Fruit fly (Drosophila melanogaster) whole organism, pupa: ENCODE data around the gene CG11790.
A peak's percentile ranks its signal among the peaks of the same experiment; 100 is the strongest.

Source experiments
- CG10348 ChIP-seq: fragments of 200-800 bp; sonication (Bioruptor generic); IDR thresholded peaks from 2 replicates; pipeline ENCODE4 v1.3.6; 2022; ENCODE audit warnings: missing biosample characterization, missing genetic modification characterization
- CG12605 ChIP-seq: fragments of 200-800 bp; sonication (Bioruptor generic); IDR thresholded peaks from 2 replicates; pipeline ENCODE4 v1.3.6; 2022; ENCODE audit warnings: missing biosample characterization, missing genetic modification characterization
- CG13204 ChIP-seq: fragments of 200-800 bp; sonication (Bioruptor generic); optimal IDR thresholded peaks from 2 replicates; lab custom pipeline; 2018; ENCODE audit warnings: missing biosample characterization, mild to moderate bottlenecking, missing genetic modification characterization, moderate library complexity
- CG14655 ChIP-seq: fragments of 200-800 bp; sonication (Bioruptor generic); optimal IDR thresholded peaks from 3 replicates; lab custom pipeline; 2017; ENCODE audit warnings: mild to moderate bottlenecking, missing biosample characterization, missing genetic modification reagents, missing genetic modification characterization
- CG15710 ChIP-seq: fragments of 200-800 bp; sonication (Bioruptor generic); optimal IDR thresholded peaks from 2 replicates; lab custom pipeline; 2018; ENCODE audit warnings: missing biosample characterization, mild to moderate bottlenecking, missing genetic modification characterization, moderate library complexity
- CG17806 ChIP-seq: fragments of 200-800 bp; sonication (Bioruptor generic); optimal IDR thresholded peaks from 2 replicates; lab custom pipeline; 2018; ENCODE audit warnings: missing biosample characterization, mild to moderate bottlenecking, missing genetic modification characterization, moderate library complexity
- CG32121 ChIP-seq: fragments of 200-800 bp; sonication (Bioruptor generic); IDR thresholded peaks from 2 replicates; pipeline ENCODE4 v1.3.6; 2022; ENCODE audit warnings: missing biosample characterization, missing genetic modification characterization
- CG34367 ChIP-seq: fragments of 200-800 bp; sonication (Bioruptor generic); optimal IDR thresholded peaks from 2 replicates; lab custom pipeline; 2018; ENCODE audit warnings: missing biosample characterization, mild to moderate bottlenecking, missing genetic modification characterization
- CG4496 ChIP-seq: fragments of 200-800 bp; sonication (Bioruptor generic); IDR thresholded peaks from 3 replicates; pipeline ENCODE4 v1.3.6; 2022; ENCODE audit warnings: missing biosample characterization, missing genetic modification characterization
- CG8159 ChIP-seq: fragments of 200-800 bp; sonication (Bioruptor generic); optimal IDR thresholded peaks from 3 replicates; lab custom pipeline; 2018; ENCODE audit warnings: missing biosample characterization, mild to moderate bottlenecking, missing genetic modification characterization, moderate library complexity
- CG8301 ChIP-seq: fragments of 200-800 bp; sonication (Bioruptor generic); optimal IDR thresholded peaks from 2 replicates; lab custom pipeline; 2018; ENCODE audit warnings: missing biosample characterization, mild to moderate bottlenecking, missing genetic modification characterization
- CG9948 ChIP-seq: fragments of 200-800 bp; sonication (Bioruptor generic); optimal IDR thresholded peaks from 2 replicates; lab custom pipeline; 2018; ENCODE audit warnings: missing biosample characterization, mild to moderate bottlenecking, missing genetic modification characterization, moderate library complexity
- D1 ChIP-seq: fragments of 200-800 bp; sonication (Bioruptor generic); optimal IDR thresholded peaks from 2 replicates; lab custom pipeline; 2018; ENCODE audit warnings: missing biosample characterization, mild to moderate bottlenecking, missing genetic modification characterization, moderate library complexity
- EcR ChIP-seq: fragments of 200-800 bp; sonication (Bioruptor generic); optimal IDR thresholded peaks from 3 replicates; lab custom pipeline; 2019; ENCODE audit warnings: missing biosample characterization, missing genetic modification characterization, mild to moderate bottlenecking, moderate library complexity, missing genetic modification reagents
- Ets98B ChIP-seq: fragments of 200-800 bp; sonication (Bioruptor generic); IDR thresholded peaks from 2 replicates; pipeline ENCODE4 v1.3.6; 2022; ENCODE audit warnings: missing biosample characterization, missing genetic modification characterization
- Pif1A ChIP-seq: fragments of 200-800 bp; sonication (Bioruptor generic); optimal IDR thresholded peaks from 3 replicates; lab custom pipeline; 2016; ENCODE audit warnings: missing biosample characterization, missing genetic modification characterization
- Pif1B ChIP-seq: fragments of 200-800 bp; sonication (Bioruptor generic); optimal IDR thresholded peaks from 3 replicates; lab custom pipeline; 2016; ENCODE audit warnings: missing biosample characterization, missing genetic modification characterization
- Snoo ChIP-seq: fragments of 200-800 bp; sonication (Bioruptor generic); optimal IDR thresholded peaks from 3 replicates; lab custom pipeline; 2017; ENCODE audit warnings: missing biosample characterization, mild to moderate bottlenecking, missing genetic modification characterization, inconsistent platforms
- fd96Ca ChIP-seq: fragments of 200-800 bp; sonication (Bioruptor generic); IDR thresholded peaks from 3 replicates; pipeline ENCODE4 v1.3.6; 2022; ENCODE audit warnings: missing biosample characterization, missing genetic modification characterization
- gl ChIP-seq: fragments of 200-800 bp; sonication (Bioruptor generic); optimal IDR thresholded peaks from 2 replicates; lab custom pipeline; 2018; ENCODE audit warnings: missing biosample characterization, mild to moderate bottlenecking, missing genetic modification characterization
- rn ChIP-seq: fragments of 200-800 bp; sonication (Bioruptor generic); IDR thresholded peaks from 2 replicates; pipeline ENCODE4 v1.3.6; 2022; ENCODE audit warnings: missing biosample characterization, missing genetic modification characterization

Gene CG11790

dm6 chr3R:25009745-25010446, 37.6 kb upstream of the CG11790 start:
- TF ChIP-seq Ets98B (peak; percentile 95), D1 (tag; lab: Kevin White, UChicago) (no peak), CG15710 (peak; percentile 85), CG32121 (GFP tag; lab: Robert Waterston, UW) (peak; percentile 90), CG8159 (tag; lab: Kevin White, UChicago) (peak; percentile 87), CG4496 (GFP tag; lab: Robert Waterston, UW) (peak; percentile 95), CG10348 (GFP tag; lab: Robert Waterston, UW) (peak; percentile 51; the same call in 1 of the 2 replicates), EcR (GFP tag; lab: Kevin White, UChicago) (peak; percentile 84), Pif1B (GFP tag; lab: Kevin White, UChicago) (peak; percentile 83), CG14655 (GFP tag; lab: Kevin White, UChicago) (peak; percentile 96), CG34367 (tag; lab: Kevin White, UChicago) (peak; percentile 85), CG13204 (peak; percentile 72), Snoo (tag; lab: Kevin White, UChicago) (no peak), CG12605 (GFP tag; lab: Robert Waterston, UW) (peak; percentile 88), CG9948 (tag; lab: Kevin White, UChicago) (peak; percentile 88), fd96Ca (peak; percentile 93), Pif1A (GFP tag; lab: Kevin White, UChicago) (peak; percentile 87), gl (tag; lab: Kevin White, UChicago) (peak; percentile 81), CG17806 (tag; lab: Kevin White, UChicago) (peak; percentile 87), rn (GFP tag; lab: Robert Waterston, UW) (peak; percentile 81), CG8301 (tag; lab: Kevin White, UChicago) (peak; percentile 96)

- TF ChIP-seq CG34367 (tag; lab: Kevin White, UChicago) (no peak), fd96Ca (no peak), gl (tag; lab: Kevin White, UChicago) (no peak), CG10348 (GFP tag; lab: Robert Waterston, UW) (no peak), Pif1B (GFP tag; lab: Kevin White, UChicago) (no peak), CG8159 (tag; lab: Kevin White, UChicago) (no peak), rn (GFP tag; lab: Robert Waterston, UW) (no peak)
Measured at dm6 chr3R:25012016-25012415, 35.5 kb upstream of the CG11790 start.

DNA sequence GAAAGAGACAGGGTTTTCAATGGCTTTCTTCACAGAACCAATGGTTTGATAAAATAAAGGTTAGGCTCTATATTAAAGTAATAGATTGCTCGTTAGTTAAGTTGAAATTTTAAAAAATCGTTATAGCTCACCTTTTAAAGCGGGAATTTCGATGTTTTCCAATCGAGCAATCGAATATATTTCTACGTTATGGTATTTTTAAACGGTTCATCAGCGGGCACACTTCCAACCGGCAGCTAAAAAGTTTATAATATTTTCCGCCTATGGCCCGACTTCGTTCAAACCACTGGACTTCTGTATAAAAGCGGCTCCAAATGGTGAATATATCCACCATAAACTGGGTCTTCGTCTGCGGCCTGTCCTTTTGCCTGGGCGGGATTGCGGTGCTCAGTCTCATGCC, 24.4 kb upstream of the CG11790 start, which contains the start of gene beta4GalT7:
Gene beta4GalT7, plus strand, starts transcription at position 201 of the 400 bp plus-strand sequence.
- TF ChIP-seq Pif1A (GFP tag; lab: Kevin White, UChicago) (no peak), CG12605 (GFP tag; lab: Robert Waterston, UW) (no peak), CG32121 (GFP tag; lab: Robert Waterston, UW) (no peak), CG17806 (tag; lab: Kevin White, UChicago) (no peak), CG4496 (GFP tag; lab: Robert Waterston, UW) (no peak), CG14655 (GFP tag; lab: Kevin White, UChicago) (no peak), CG15710 (no peak), fd96Ca (no peak), CG8301 (tag; lab: Kevin White, UChicago) (no peak), CG34367 (tag; lab: Kevin White, UChicago) (no peak), rn (GFP tag; lab: Robert Waterston, UW) (no peak)

dm6 chr3R:25024895-25025557, 22.5 kb upstream of the CG11790 start, which contains the start of the genes EMC6 and Hr96:
Gene EMC6 (minus strand): TSS chr3R:25025017.
Gene Hr96 (plus strand): TSS chr3R:25025235.
- TF ChIP-seq Pif1A (GFP tag; lab: Kevin White, UChicago) (no peak), CG10348 (GFP tag; lab: Robert Waterston, UW) (0 out of 2 replicates have a peak, but pooled peaks have one; percentile 28), CG12605 (GFP tag; lab: Robert Waterston, UW) (peak; percentile 69; the same call in 1 of the 2 replicates), CG8159 (tag; lab: Kevin White, UChicago) (peak; percentile 88), CG14655 (GFP tag; lab: Kevin White, UChicago) (no peak), CG32121 (GFP tag; lab: Robert Waterston, UW) (peak; percentile 91), CG8301 (tag; lab: Kevin White, UChicago) (peak; percentile 86), CG17806 (tag; lab: Kevin White, UChicago) (peak; percentile 86), Snoo (tag; lab: Kevin White, UChicago) (peak; percentile 91), CG13204 (no peak), CG9948 (tag; lab: Kevin White, UChicago) (peak; percentile 84), rn (GFP tag; lab: Robert Waterston, UW) (peak; percentile 85), D1 (tag; lab: Kevin White, UChicago) (no peak), fd96Ca (peak; percentile 93), Ets98B (peak; percentile 94), gl (tag; lab: Kevin White, UChicago) (peak; percentile 76), CG4496 (GFP tag; lab: Robert Waterston, UW) (peak; percentile 96), CG34367 (tag; lab: Kevin White, UChicago) (peak; percentile 84), Pif1B (GFP tag; lab: Kevin White, UChicago) (peak; percentile 89), CG15710 (peak; percentile 87), EcR (GFP tag; lab: Kevin White, UChicago) (peak; percentile 18)
